Worm (Caenorhabditis elegans): ENCODE results near the gene pek-1.

DNA sequence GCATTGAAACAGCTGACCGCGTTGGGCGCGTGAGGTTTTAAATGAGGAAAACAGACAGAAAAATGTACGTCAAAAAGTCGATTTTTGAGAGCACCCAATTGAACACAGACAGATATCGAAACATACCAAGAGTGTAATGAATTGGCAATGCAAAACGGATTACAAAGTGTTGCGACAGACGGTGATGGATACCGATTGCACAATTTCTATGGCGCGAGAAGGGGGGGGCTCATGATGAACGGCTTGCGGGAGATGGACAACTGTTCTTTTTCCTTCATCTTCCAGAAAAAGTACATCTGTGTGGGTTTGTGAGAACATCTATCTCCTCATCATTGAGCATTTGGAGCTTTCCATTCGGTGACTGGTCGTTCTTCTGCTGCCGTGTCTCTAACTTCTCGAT, 48.9 kb upstream of the pek-1 start:
- no peak for TF ChIP-seq ceh-82 (tag; optimal IDR thresholded peaks at IDR 0.05)
- TF ChIP-seq snpc-4 (tag; optimal IDR thresholded peaks at IDR 0.05): no peak
- no peak for TF ChIP-seq ztf-11 (tag; optimal IDR thresholded peaks at IDR 0.05)
